Worm (Caenorhabditis elegans) whole organism, late embryonic: ENCODE data around the gene klp-3.

Experiments
- F13H6.1 ChIP-seq: sonication (generic microtip); optimal IDR thresholded peaks from 2 replicates; lab custom pipeline; 2016; ENCODE audit warnings: missing genetic modification characterization, missing compliant biosample characterization
- K02D7.2 ChIP-seq: sonication (generic microtip); optimal IDR thresholded peaks from 2 replicates; lab custom pipeline; 2017; ENCODE audit warnings: mild to moderate bottlenecking, missing genetic modification characterization, missing compliant biosample characterization
- K09A11.1 ChIP-seq: sonication (generic microtip); optimal IDR thresholded peaks from 2 replicates; lab custom pipeline; 2017; ENCODE audit warnings: antibody characterized with exemption, mild to moderate bottlenecking, missing genetic modification characterization, missing compliant biosample characterization; ENCODE audit not compliant: insufficient read depth
- ahr-1 ChIP-seq: sonication (generic microtip); optimal IDR thresholded peaks from 2 replicates; lab custom pipeline; 2016; ENCODE audit warnings: missing genetic modification characterization, missing compliant biosample characterization
- ama-1 ChIP-seq: fragments of 150-350 bp; optimal IDR thresholded peaks from 2 replicates; lab custom pipeline; 2014
- ceh-14 ChIP-seq: sonication (generic microtip); optimal IDR thresholded peaks from 2 replicates; lab custom pipeline; 2016; ENCODE audit warnings: missing genotype, missing genetic modification characterization, missing compliant biosample characterization
- ceh-2 ChIP-seq: sonication (generic microtip); optimal IDR thresholded peaks from 2 replicates; lab custom pipeline; 2016; ENCODE audit warnings: missing genotype, missing genetic modification characterization, missing compliant biosample characterization
- ceh-24 ChIP-seq: sonication (generic microtip); optimal IDR thresholded peaks from 2 replicates; lab custom pipeline; 2016; ENCODE audit warnings: mild to moderate bottlenecking, missing genetic modification characterization, missing compliant biosample characterization
- ceh-30 ChIP-seq: fragments of 150-350 bp; optimal IDR thresholded peaks from 2 replicates; lab custom pipeline; 2014; ENCODE audit warnings: missing biosample characterization, missing genetic modification characterization
- ceh-31 ChIP-seq: sonication (generic microtip); optimal IDR thresholded peaks from 2 replicates; lab custom pipeline; 2016; ENCODE audit warnings: missing genetic modification characterization, missing compliant biosample characterization
- ceh-45 ChIP-seq: fragments of 200-800 bp; sonication (Bioruptor generic); IDR thresholded peaks from 2 replicates; pipeline ENCODE4 v1.3.6; 2022; ENCODE audit warnings: missing genetic modification reagents, missing genetic modification characterization, missing compliant biosample characterization
- ceh-48 ChIP-seq: sonication (generic microtip); optimal IDR thresholded peaks from 2 replicates; lab custom pipeline; 2016; ENCODE audit warnings: missing genetic modification characterization, inconsistent platforms, missing compliant biosample characterization
- ceh-6 ChIP-seq: fragments of 200-800 bp; sonication (Bioruptor generic); optimal IDR thresholded peaks from 2 replicates; lab custom pipeline; 2018; ENCODE audit warnings: mild to moderate bottlenecking, missing genetic modification characterization, missing compliant biosample characterization
- che-1 ChIP-seq: sonication (generic microtip); optimal IDR thresholded peaks from 2 replicates; lab custom pipeline; 2016; ENCODE audit warnings: mild to moderate bottlenecking, missing genetic modification characterization, missing compliant biosample characterization
- dmd-4 ChIP-seq: sonication (generic microtip); optimal IDR thresholded peaks from 2 replicates; lab custom pipeline; 2016; ENCODE audit warnings: borderline replicate concordance, missing genetic modification characterization, missing compliant biosample characterization
- dve-1 ChIP-seq: sonication (generic microtip); optimal IDR thresholded peaks from 2 replicates; lab custom pipeline; 2017; ENCODE audit warnings: antibody characterized with exemption, mild to moderate bottlenecking, missing genetic modification characterization, missing compliant biosample characterization
- elt-2 ChIP-seq: sonication (generic microtip); optimal IDR thresholded peaks from 2 replicates; lab custom pipeline; 2016; ENCODE audit warnings: missing genetic modification reagents, missing genetic modification characterization, missing compliant biosample characterization
- ets-4 ChIP-seq: sonication (generic microtip); optimal IDR thresholded peaks from 2 replicates; lab custom pipeline; 2016; ENCODE audit warnings: missing genetic modification characterization, missing compliant biosample characterization
- fkh-10 ChIP-seq: fragments of 150-350 bp; optimal IDR thresholded peaks from 2 replicates; lab custom pipeline; 2014; ENCODE audit warnings: missing biosample characterization, missing genetic modification reagents, missing genetic modification characterization
- fkh-6 ChIP-seq: sonication (generic microtip); optimal IDR thresholded peaks from 2 replicates; lab custom pipeline; 2016; ENCODE audit warnings: missing genetic modification characterization, missing compliant biosample characterization
- gmeb-2 ChIP-seq: sonication (generic microtip); optimal IDR thresholded peaks from 2 replicates; lab custom pipeline; 2016; ENCODE audit warnings: missing genetic modification characterization, inconsistent platforms, missing compliant biosample characterization
- hlh-30 ChIP-seq: sonication (generic microtip); optimal IDR thresholded peaks from 2 replicates; lab custom pipeline; 2017; ENCODE audit warnings: antibody characterized with exemption, missing genetic modification characterization, missing compliant biosample characterization; ENCODE audit not compliant: insufficient read depth
- hlh-6 ChIP-seq: sonication (generic microtip); optimal IDR thresholded peaks from 2 replicates; lab custom pipeline; 2016; ENCODE audit warnings: missing genotype, missing genetic modification characterization, missing compliant biosample characterization
- hlh-8 ChIP-seq: sonication (generic microtip); optimal IDR thresholded peaks from 2 replicates; lab custom pipeline; 2016; ENCODE audit warnings: missing genotype, missing genetic modification characterization, missing compliant biosample characterization
- madf-2 ChIP-seq: sonication (generic microtip); optimal IDR thresholded peaks from 2 replicates; lab custom pipeline; 2017; ENCODE audit warnings: missing genetic modification characterization, missing compliant biosample characterization
- mec-3 ChIP-seq: sonication (generic microtip); optimal IDR thresholded peaks from 2 replicates; lab custom pipeline; 2016; ENCODE audit warnings: borderline replicate concordance, missing genetic modification characterization, missing compliant biosample characterization
- nfya-1 ChIP-seq: sonication (generic microtip); optimal IDR thresholded peaks from 2 replicates; lab custom pipeline; 2017; ENCODE audit warnings: missing genetic modification characterization, mild to moderate bottlenecking, missing compliant biosample characterization, antibody characterized with exemption, moderate library complexity
- npax-4 ChIP-seq: sonication (generic microtip); optimal IDR thresholded peaks from 2 replicates; lab custom pipeline; 2016; ENCODE audit warnings: missing genetic modification characterization, missing compliant biosample characterization
- pag-3 ChIP-seq: sonication (generic microtip); optimal IDR thresholded peaks from 2 replicates; lab custom pipeline; 2016; ENCODE audit warnings: missing compliant biosample characterization, missing genetic modification characterization, borderline replicate concordance
- pax-1 ChIP-seq: fragments of 150-350 bp; optimal IDR thresholded peaks from 2 replicates; lab custom pipeline; 2014; ENCODE audit warnings: missing biosample characterization, missing genetic modification characterization
- pha-4 ChIP-seq: fragments of 150-350 bp; optimal IDR thresholded peaks from 2 replicates; lab custom pipeline; 2018; ENCODE audit warnings: missing biosample characterization, missing genetic modification reagents, missing genetic modification characterization
- pqm-1 ChIP-seq: sonication (generic microtip); optimal IDR thresholded peaks from 2 replicates; lab custom pipeline; 2016; ENCODE audit warnings: missing genetic modification characterization, missing compliant biosample characterization
- pros-1 ChIP-seq: fragments of 150-350 bp; optimal IDR thresholded peaks from 2 replicates; lab custom pipeline; 2014; ENCODE audit warnings: missing biosample characterization, missing genetic modification reagents, missing genetic modification characterization
- ref-2 ChIP-seq: sonication (generic microtip); optimal IDR thresholded peaks from 2 replicates; lab custom pipeline; 2016; ENCODE audit warnings: missing genetic modification characterization, missing compliant biosample characterization
- rnt-1 ChIP-seq: sonication (generic microtip); optimal IDR thresholded peaks from 2 replicates; lab custom pipeline; 2016; ENCODE audit warnings: missing genetic modification characterization, missing compliant biosample characterization
- sox-2 ChIP-seq: fragments of 200-800 bp; sonication (Bioruptor generic); IDR thresholded peaks from 2 replicates; pipeline ENCODE4 v1.3.6; 2022; ENCODE audit warnings: missing genetic modification reagents, missing genetic modification characterization, missing compliant biosample characterization
- tbx-2 ChIP-seq: sonication (generic microtip); optimal IDR thresholded peaks from 2 replicates; lab custom pipeline; 2016; ENCODE audit warnings: missing genetic modification characterization, missing compliant biosample characterization
- ttx-3 ChIP-seq: sonication (generic microtip); optimal IDR thresholded peaks from 2 replicates; lab custom pipeline; 2016; ENCODE audit warnings: missing genetic modification reagents, missing genetic modification characterization, missing compliant biosample characterization
- unc-3 ChIP-seq, 2 experiments: fragments of 200-800 bp in 1 of 2; sonication (Bioruptor generic) in 1 of 2; sonication (generic microtip) in 1 of 2; conservative IDR thresholded peaks in 1 of 2; optimal IDR thresholded peaks in 1 of 2; 2 replicates each; pipeline versions ENCODE4 v1.3.6 to Lab custom; 2016 to 2022; ENCODE audit warnings: missing compliant biosample characterization in 2 of 2, missing genetic modification characterization in 2 of 2, missing genetic modification reagents in 1 of 2

The klp-3 gene

ce11 chrII:7891869-7892615, 49.9 kb downstream of the klp-3 start (continued):
- TF ChIP-seq sox-2 (GFP tag; lab: Robert Waterston, UW) (no peak), K02D7.2 (no peak), hlh-8 (tag; lab: Kevin White, UChicago) (no peak), pax-1 (tag; lab: Kevin White, UChicago) (no peak), ceh-6 (GFP tag; lab: Kevin White, UChicago) (no peak), K09A11.1 (tag; lab: Kevin White, UChicago) (no peak), ceh-2 (tag; lab: Kevin White, UChicago) (no peak), dve-1 (tag; lab: Kevin White, UChicago) (no peak), ahr-1 (tag; lab: Kevin White, UChicago) (no peak), pha-4 (tag; lab: Kevin White, UChicago) (no peak), fkh-10 (GFP tag; lab: Kevin White, UChicago) (no peak), mec-3 (no peak), ceh-30 (no peak), unc-3 (GFP tag; conservative IDR thresholded peaks at IDR 0.05; lab: Robert Waterston, UW) (no peak), unc-3 (tag; optimal IDR thresholded peaks at IDR 0.05; lab: Kevin White, UChicago) (no peak), hlh-30 (no peak), madf-2 (tag; lab: Kevin White, UChicago) (no peak), F13H6.1 (tag; lab: Kevin White, UChicago) (no peak), ceh-45 (GFP tag; lab: Robert Waterston, UW) (no peak), nfya-1 (tag; lab: Kevin White, UChicago) (peak; percentile 21), che-1 (tag; lab: Kevin White, UChicago) (no peak), pag-3 (tag; lab: Kevin White, UChicago) (no peak), pros-1 (tag; lab: Kevin White, UChicago) (peak; percentile 55), elt-2 (tag; lab: Kevin White, UChicago) (peak; percentile 50), pqm-1 (no peak), gmeb-2 (tag; lab: Kevin White, UChicago) (no peak), fkh-6 (tag; lab: Kevin White, UChicago) (no peak), npax-4 (tag; lab: Kevin White, UChicago) (no peak), tbx-2 (peak; percentile 47)

ce11 chrII:7892761-7893272, 50.7 kb downstream of the klp-3 start, which contains the start of gene ptc-1:
ptc-1 (plus strand) TSS chrII:7893222.
- TF ChIP-seq pag-3 (tag; lab: Kevin White, UChicago): no peak
- no peak for TF ChIP-seq ceh-31 (tag; lab: Kevin White, UChicago)
- TF ChIP-seq rnt-1 (tag; lab: Kevin White, UChicago): no peak
- no peak for TF ChIP-seq dmd-4 (tag; lab: Kevin White, UChicago)
- no peak for TF ChIP-seq hlh-6
- no peak for TF ChIP-seq ceh-24 (tag; lab: Kevin White, UChicago)
- TF ChIP-seq ets-4 (tag; lab: Kevin White, UChicago): no peak
- TF ChIP-seq ama-1 (lab: Kevin White, UChicago): no peak
- no peak for TF ChIP-seq nfya-1 (tag; lab: Kevin White, UChicago)
- TF ChIP-seq madf-2 (tag; lab: Kevin White, UChicago): no peak
- TF ChIP-seq ceh-14 (tag; lab: Kevin White, UChicago): no peak
- TF ChIP-seq ref-2: no peak
- TF ChIP-seq pax-1 (tag; lab: Kevin White, UChicago): no peak
- TF ChIP-seq tbx-2: no peak
- no peak for TF ChIP-seq ceh-30
- no peak for TF ChIP-seq ceh-48
- no peak for TF ChIP-seq ttx-3 (tag; lab: Kevin White, UChicago)
